Fruit fly (Drosophila melanogaster) whole organism, embryonic: ENCODE measurements around the gene CG1299.

Source experiments
- Asciz ChIP-seq: fragments of 200-800 bp; sonication (Bioruptor generic); optimal IDR thresholded peaks from 2 replicates; lab custom pipeline; 2017; ENCODE audit warnings: missing biosample characterization, mild to moderate bottlenecking, missing genetic modification characterization, missing genetic modification reagents
- Atf3 ChIP-seq: fragments of 200-800 bp; sonication (Bioruptor generic); optimal IDR thresholded peaks from 3 replicates; lab custom pipeline; 2016; ENCODE audit warnings: missing biosample characterization, missing genetic modification characterization
- Atf6 ChIP-seq: fragments of 200-800 bp; sonication (Bioruptor generic); IDR thresholded peaks from 2 replicates; pipeline ENCODE4 v1.3.6; 2022; ENCODE audit warnings: missing biosample characterization, missing genetic modification characterization
- B-H1 ChIP-seq: fragments of 200-800 bp; sonication (Bioruptor generic); IDR thresholded peaks from 3 replicates; pipeline ENCODE4 v1.3.6; 2022; ENCODE audit warnings: missing biosample characterization, missing genetic modification characterization
- CG10959 ChIP-seq: fragments of 200-800 bp; sonication (Bioruptor generic); IDR thresholded peaks from 2 replicates; pipeline ENCODE4 v1.3.6; 2022; ENCODE audit warnings: missing biosample characterization, missing genetic modification characterization
- CG12071 ChIP-seq: fragments of 200-800 bp; sonication (Bioruptor generic); optimal IDR thresholded peaks from 3 replicates; lab custom pipeline; 2018; ENCODE audit warnings: missing biosample characterization, mild to moderate bottlenecking, missing genetic modification characterization
- CG13424 ChIP-seq: fragments of 200-800 bp; sonication (Bioruptor generic); optimal IDR thresholded peaks from 2 replicates; lab custom pipeline; 2019; ENCODE audit warnings: missing biosample characterization, mild to moderate bottlenecking, missing genetic modification characterization, moderate library complexity
- CG13775 ChIP-seq: fragments of 200-800 bp; sonication (Bioruptor generic); optimal IDR thresholded peaks from 3 replicates; lab custom pipeline; 2017; ENCODE audit warnings: missing biosample characterization, mild to moderate bottlenecking, missing genetic modification characterization
- CG14014 ChIP-seq: fragments of 200-800 bp; sonication (Bioruptor generic); IDR thresholded peaks from 2 replicates; pipeline ENCODE4 v1.3.6; 2022; ENCODE audit warnings: missing biosample characterization, missing genetic modification characterization
- CG14860 ChIP-seq: fragments of 200-800 bp; sonication (Bioruptor generic); IDR thresholded peaks from 3 replicates; pipeline ENCODE4 v1.3.6; 2022; ENCODE audit warnings: missing biosample characterization, missing genetic modification characterization; ENCODE audit not compliant: partially characterized antibody
- CG15514 ChIP-seq: fragments of 200-800 bp; sonication (Bioruptor generic); optimal IDR thresholded peaks from 3 replicates; lab custom pipeline; 2017; ENCODE audit warnings: missing biosample characterization, missing genetic modification characterization, mild to moderate bottlenecking, moderate library complexity, missing genetic modification reagents
- CG15696 ChIP-seq: fragments of 200-800 bp; sonication (Bioruptor generic); optimal IDR thresholded peaks from 2 replicates; lab custom pipeline; 2019; ENCODE audit warnings: missing biosample characterization, mild to moderate bottlenecking, missing genetic modification characterization, moderate library complexity
- CG16863 ChIP-seq: fragments of 200-800 bp; sonication (Bioruptor generic); optimal IDR thresholded peaks from 3 replicates; lab custom pipeline; 2016; ENCODE audit warnings: missing biosample characterization, missing genetic modification characterization
- CG2199 ChIP-seq: fragments of 200-800 bp; sonication (Bioruptor generic); IDR thresholded peaks from 3 replicates; pipeline ENCODE4 v1.3.6; 2022; ENCODE audit warnings: missing biosample characterization, missing genetic modification characterization
- CG2875 ChIP-seq: fragments of 200-800 bp; sonication (Bioruptor generic); optimal IDR thresholded peaks from 2 replicates; lab custom pipeline; 2017; ENCODE audit warnings: missing biosample characterization, mild to moderate bottlenecking, missing genetic modification characterization, missing genetic modification reagents
- CG30020 ChIP-seq: fragments of 200-800 bp; optimal IDR thresholded peaks from 2 replicates; lab custom pipeline; 2019; ENCODE audit warnings: missing biosample characterization, mild to moderate bottlenecking, missing genetic modification characterization, moderate library complexity
- CG31388 ChIP-seq: fragments of 200-800 bp; sonication (Bioruptor generic); optimal IDR thresholded peaks from 2 replicates; lab custom pipeline; 2016; ENCODE audit warnings: missing biosample characterization, missing genetic modification characterization
- CG3726 ChIP-seq: fragments of 200-800 bp; sonication (Bioruptor generic); IDR thresholded peaks from 3 replicates; pipeline ENCODE4, ENCODE4 v1.3.6; 2022; ENCODE audit warnings: missing biosample characterization, missing genetic modification characterization
- CG4820 ChIP-seq: fragments of 200-800 bp; sonication (Bioruptor generic); optimal IDR thresholded peaks from 3 replicates; lab custom pipeline; 2016; ENCODE audit warnings: missing biosample characterization, missing genetic modification characterization
- CG5245 ChIP-seq: fragments of 200-800 bp; sonication (Bioruptor generic); optimal IDR thresholded peaks from 3 replicates; lab custom pipeline; 2016; ENCODE audit warnings: missing biosample characterization, missing genetic modification characterization
- CG6272 ChIP-seq: fragments of 200-800 bp; sonication (Bioruptor generic); IDR thresholded peaks from 2 replicates; pipeline ENCODE4 v1.3.6; 2022; ENCODE audit warnings: missing biosample characterization, missing genetic modification characterization
- CG8388 ChIP-seq: fragments of 200-800 bp; sonication (Bioruptor generic); optimal IDR thresholded peaks from 2 replicates; lab custom pipeline; 2019; ENCODE audit warnings: missing biosample characterization, mild to moderate bottlenecking, missing genetic modification characterization, moderate library complexity
- CG9817 ChIP-seq: fragments of 200-800 bp; sonication (Bioruptor generic); optimal IDR thresholded peaks from 2 replicates; lab custom pipeline; 2018; ENCODE audit warnings: missing biosample characterization, mild to moderate bottlenecking, missing genetic modification characterization, moderate library complexity
- CoRest ChIP-seq: fragments of 200-800 bp; sonication (Bioruptor generic); optimal IDR thresholded peaks from 3 replicates; lab custom pipeline; 2018; ENCODE audit warnings: missing biosample characterization, mild to moderate bottlenecking, missing genetic modification characterization, moderate library complexity
- Fer2 ChIP-seq: fragments of 200-800 bp; sonication (Bioruptor generic); optimal IDR thresholded peaks from 2 replicates; lab custom pipeline; 2018; ENCODE audit warnings: missing biosample characterization, mild to moderate bottlenecking, missing genetic modification characterization, moderate library complexity
- Fer3 ChIP-seq: fragments of 200-800 bp; sonication (Bioruptor generic); optimal IDR thresholded peaks from 2 replicates; lab custom pipeline; 2018; ENCODE audit warnings: missing biosample characterization, mild to moderate bottlenecking, missing genetic modification characterization, moderate library complexity
- HLH3B ChIP-seq: fragments of 200-800 bp; sonication (Bioruptor generic); IDR thresholded peaks from 2 replicates; pipeline ENCODE4 v1.3.6; 2022; ENCODE audit warnings: missing biosample characterization, missing genetic modification characterization
- HmgD ChIP-seq: fragments of 200-800 bp; sonication (Bioruptor generic); optimal IDR thresholded peaks from 3 replicates; lab custom pipeline; 2016; ENCODE audit warnings: missing biosample characterization, missing genetic modification characterization
- Lim3 ChIP-seq: fragments of 200-800 bp; sonication (Bioruptor generic); IDR thresholded peaks from 2 replicates; pipeline ENCODE4 v1.3.6; 2022; ENCODE audit warnings: missing biosample characterization, missing genetic modification characterization
- NC2β ChIP-seq: fragments of 200-800 bp; sonication (Bioruptor generic); optimal IDR thresholded peaks from 2 replicates; lab custom pipeline; 2016; ENCODE audit warnings: missing biosample characterization, missing genetic modification characterization
- Scr ChIP-seq: fragments of 200-800 bp; sonication (Bioruptor generic); IDR thresholded peaks from 2 replicates; pipeline ENCODE4 v1.3.6; 2022; ENCODE audit warnings: missing biosample characterization, missing genetic modification characterization; ENCODE audit not compliant: partially characterized antibody
- Sox102F ChIP-seq: fragments of 200-800 bp; sonication (Bioruptor generic); optimal IDR thresholded peaks from 2 replicates; lab custom pipeline; 2018; ENCODE audit warnings: missing biosample characterization, mild to moderate bottlenecking, missing genetic modification characterization, moderate library complexity
- TFAM ChIP-seq: fragments of 200-800 bp; sonication (Bioruptor generic); optimal IDR thresholded peaks from 2 replicates; lab custom pipeline; 2017; ENCODE audit warnings: missing biosample characterization, missing genetic modification characterization, inconsistent platforms
- Tbp ChIP-seq: fragments of >200 bp; optimal IDR thresholded peaks from 2 replicates; lab custom pipeline; 2018; ENCODE audit warnings: missing biosample characterization, missing genetic modification characterization
- dmrt99B ChIP-seq: fragments of 200-800 bp; sonication (Bioruptor generic); optimal IDR thresholded peaks from 2 replicates; lab custom pipeline; 2018; ENCODE audit warnings: missing biosample characterization, mild to moderate bottlenecking, missing genetic modification characterization, moderate library complexity
- emc ChIP-seq: fragments of 200-800 bp; sonication (Bioruptor generic); optimal IDR thresholded peaks from 2 replicates; lab custom pipeline; 2016; ENCODE audit warnings: missing biosample characterization, missing genetic modification characterization
- ems ChIP-seq: fragments of 200-800 bp; sonication (Bioruptor generic); optimal IDR thresholded peaks from 3 replicates; lab custom pipeline; 2016; ENCODE audit warnings: missing biosample characterization, missing genetic modification characterization
- gsb-n ChIP-seq: fragments of 200-800 bp; sonication (Bioruptor generic); optimal IDR thresholded peaks from 3 replicates; lab custom pipeline; 2018; ENCODE audit warnings: missing biosample characterization, mild to moderate bottlenecking, missing genetic modification characterization
- ken ChIP-seq: fragments of 200-800 bp; sonication (Bioruptor generic); IDR thresholded peaks from 3 replicates; pipeline ENCODE4 v1.3.6; 2022; ENCODE audit warnings: missing biosample characterization, missing genetic modification characterization
- lab ChIP-seq: fragments of 200-800 bp; sonication (Bioruptor generic); optimal IDR thresholded peaks from 3 replicates; lab custom pipeline; 2017; ENCODE audit warnings: missing biosample characterization, missing genetic modification characterization, mild to moderate bottlenecking, moderate library complexity, missing genetic modification reagents
- luna ChIP-seq: fragments of 200-800 bp; sonication (Bioruptor generic); optimal IDR thresholded peaks from 2 replicates; lab custom pipeline; 2016; ENCODE audit warnings: missing biosample characterization, missing genetic modification characterization
- nau ChIP-seq: fragments of 200-800 bp; sonication (Bioruptor generic); optimal IDR thresholded peaks from 3 replicates; lab custom pipeline; 2017; ENCODE audit warnings: missing biosample characterization, mild to moderate bottlenecking, missing genetic modification characterization, missing genetic modification reagents
- odd ChIP-seq: fragments of 200-800 bp; sonication (Bioruptor generic); optimal IDR thresholded peaks from 2 replicates; lab custom pipeline; 2017; ENCODE audit warnings: missing biosample characterization, mild to moderate bottlenecking, missing genetic modification characterization
- pum ChIP-seq: fragments of 200-800 bp; sonication (Bioruptor generic); optimal IDR thresholded peaks from 2 replicates; lab custom pipeline; 2016; ENCODE audit warnings: missing biosample characterization, missing genetic modification characterization
- ranshi ChIP-seq: fragments of 200-800 bp; sonication (Bioruptor generic); IDR thresholded peaks from 2 replicates; pipeline ENCODE4 v1.3.6; 2022; ENCODE audit warnings: missing biosample characterization, missing genetic modification characterization
- slbo ChIP-seq: fragments of 200-800 bp; sonication (Bioruptor generic); IDR thresholded peaks from 2 replicates; pipeline ENCODE4 v1.3.6; 2022; ENCODE audit warnings: missing biosample characterization, missing genetic modification characterization
- tin ChIP-seq: fragments of 200-800 bp; sonication (Bioruptor generic); optimal IDR thresholded peaks from 3 replicates; lab custom pipeline; 2016; ENCODE audit warnings: missing biosample characterization, missing genetic modification characterization
- tna ChIP-seq: fragments of 200-800 bp; sonication (Bioruptor generic); IDR thresholded peaks from 2 replicates; pipeline ENCODE4 v1.3.6; 2022; ENCODE audit warnings: missing biosample characterization, missing genetic modification characterization; ENCODE audit not compliant: partially characterized antibody
- vvl ChIP-seq: fragments of 200-800 bp; sonication (Bioruptor generic); IDR thresholded peaks from 2 replicates; pipeline ENCODE4 v1.3.6; 2022; ENCODE audit warnings: missing biosample characterization, missing genetic modification characterization
- zf30C ChIP-seq: fragments of 200-800 bp; sonication (Bioruptor generic); optimal IDR thresholded peaks from 3 replicates; lab custom pipeline; 2018; ENCODE audit warnings: missing biosample characterization, mild to moderate bottlenecking, missing genetic modification characterization

The CG1299 gene

dm6 chr3L:4138804-4139521 lies 9.5 kb upstream of the CG1299 start, which contains the start of the genes Rop and Ras64B (continued):
- TF ChIP-seq CG16863 (GFP tag; lab: Kevin White, UChicago) = no peak
- TF ChIP-seq CoRest (tag; lab: Kevin White, UChicago) = peak; percentile 15
- TF ChIP-seq CG2199 = no peak
- TF ChIP-seq CG13424 = no peak
- no peak for TF ChIP-seq CG12071 (GFP tag; lab: Kevin White, UChicago)
- no peak for TF ChIP-seq TFAM (GFP tag; lab: Kevin White, UChicago)
- TF ChIP-seq HmgD (GFP tag; lab: Kevin White, UChicago) = peak; percentile 75
- TF ChIP-seq pum = no peak
- TF ChIP-seq CG5245 (GFP tag; lab: Kevin White, UChicago) = no peak
- no peak for TF ChIP-seq odd
- no peak for TF ChIP-seq CG3726 (GFP tag; lab: Robert Waterston, UW)
- TF ChIP-seq ken = no peak
- no peak for TF ChIP-seq CG2875 (GFP tag; lab: Kevin White, UChicago)
- TF ChIP-seq Sox102F (GFP tag; lab: Kevin White, UChicago) = no peak
- peak; percentile 85 for TF ChIP-seq Scr (GFP tag; lab: Robert Waterston, UW)
- TF ChIP-seq emc (GFP tag; lab: Kevin White, UChicago) = no peak
- peak; percentile 30; the same call in 1 of the 2 replicates for TF ChIP-seq vvl (GFP tag; lab: Robert Waterston, UW)
- 0 out of 2 replicates have a peak, but pooled peaks have one; percentile 12 for TF ChIP-seq CG6272 (GFP tag; lab: Robert Waterston, UW)
- TF ChIP-seq CG15514 (GFP tag; lab: Kevin White, UChicago) = peak; percentile 79
- TF ChIP-seq tin (GFP tag; lab: Kevin White, UChicago) = no peak
- TF ChIP-seq Fer3 = no peak
- no peak for TF ChIP-seq CG14014
- TF ChIP-seq luna (GFP tag; lab: Kevin White, UChicago) = peak; percentile 32
- TF ChIP-seq nau (GFP tag; lab: Kevin White, UChicago) = no peak
- peak; percentile 27 for TF ChIP-seq CG30020 (tag; lab: Kevin White, UChicago)
- TF ChIP-seq CG8388 (GFP tag; lab: Kevin White, UChicago) = no peak
- TF ChIP-seq ems (GFP tag; lab: Kevin White, UChicago) = peak; percentile 24
- no peak for TF ChIP-seq dmrt99B (tag; lab: Kevin White, UChicago)
- no peak for TF ChIP-seq CG31388 (GFP tag; lab: Kevin White, UChicago)
- no peak for TF ChIP-seq HLH3B (GFP tag; lab: Robert Waterston, UW)
- TF ChIP-seq CG13775 (GFP tag; lab: Kevin White, UChicago) = peak; percentile 32
- no peak for TF ChIP-seq Fer2 (tag; lab: Kevin White, UChicago)
- TF ChIP-seq slbo (GFP tag; lab: Robert Waterston, UW) = peak; percentile 13; the same call in 1 of the 2 replicates
- no peak for TF ChIP-seq zf30C (GFP tag; lab: Kevin White, UChicago)
- TF ChIP-seq Lim3 (GFP tag; lab: Robert Waterston, UW) = no peak
- TF ChIP-seq CG4820 (GFP tag; lab: Kevin White, UChicago) = no peak
- no peak for TF ChIP-seq CG10959 (GFP tag; lab: Robert Waterston, UW)
- peak; percentile 32 for TF ChIP-seq Atf3 (GFP tag; lab: Kevin White, UChicago)
- no peak for TF ChIP-seq Atf6 (GFP tag; lab: Robert Waterston, UW)
- TF ChIP-seq CG15696 = no peak
- TF ChIP-seq Tbp (GFP tag; lab: Kevin White, UChicago) = no peak
- no peak for TF ChIP-seq Asciz (GFP tag; lab: Kevin White, UChicago)
- no peak for TF ChIP-seq ranshi (GFP tag; lab: Robert Waterston, UW)
- no peak for TF ChIP-seq B-H1 (GFP tag; lab: Robert Waterston, UW)
- peak; percentile 43 for TF ChIP-seq gsb-n (tag; lab: Kevin White, UChicago)
- TF ChIP-seq NC2β (GFP tag; lab: Kevin White, UChicago) = peak; percentile 39
- TF ChIP-seq tna (GFP tag; lab: Robert Waterston, UW) = peak; percentile 65
- TF ChIP-seq CG14860 (GFP tag; lab: Robert Waterston, UW) = peak; percentile 42; the same call in 1 of the 3 replicates
- no peak for TF ChIP-seq lab (GFP tag; lab: Kevin White, UChicago)
- peak; percentile 17 for TF ChIP-seq CG9817
